Worm (Caenorhabditis elegans) whole organism, L3 larva: ENCODE measurements around the gene F54D8.10.
A peak's percentile ranks its signal among the peaks of the same experiment; 100 is the strongest.

Source experiments
- R02D3.7 ChIP-seq: fragments of 150-350 bp; optimal IDR thresholded peaks from 2 replicates; lab custom pipeline; 2014; ENCODE audit warnings: missing biosample characterization, missing genetic modification characterization
- ZK546.5 ChIP-seq: sonication (generic microtip); optimal IDR thresholded peaks from 2 replicates; lab custom pipeline; 2017; ENCODE audit warnings: missing biosample characterization, missing genetic modification characterization
- aly-2 ChIP-seq: fragments of 150-350 bp; optimal IDR thresholded peaks from 2 replicates; lab custom pipeline; 2014; ENCODE audit warnings: missing biosample characterization, missing genetic modification characterization
- ama-1 ChIP-seq: fragments of 150-350 bp; optimal IDR thresholded peaks from 2 replicates; lab custom pipeline; 2018
- ceh-16 ChIP-seq: sonication (generic microtip); optimal IDR thresholded peaks from 2 replicates; lab custom pipeline; 2017; ENCODE audit warnings: missing biosample characterization, missing genetic modification characterization
- ceh-28 ChIP-seq: fragments of 150-350 bp; optimal IDR thresholded peaks from 2 replicates; lab custom pipeline; 2014; ENCODE audit warnings: missing biosample characterization, missing genetic modification reagents, missing genetic modification characterization
- ceh-82 ChIP-seq: fragments of 150-350 bp; optimal IDR thresholded peaks from 2 replicates; lab custom pipeline; 2014; ENCODE audit warnings: missing biosample characterization, missing genetic modification characterization
- ceh-9 ChIP-seq: sonication (generic microtip); optimal IDR thresholded peaks from 2 replicates; lab custom pipeline; 2018; ENCODE audit warnings: missing biosample characterization, missing genetic modification characterization
- daf-12 ChIP-seq: fragments of 150-350 bp; optimal IDR thresholded peaks from 2 replicates; lab custom pipeline; 2014; ENCODE audit warnings: missing biosample characterization, missing genetic modification reagents, missing genetic modification characterization
- egl-27 ChIP-seq: sonication (generic microtip); optimal IDR thresholded peaks from 4 replicates; lab custom pipeline; 2017; ENCODE audit warnings: missing biosample characterization, missing genetic modification reagents, missing genetic modification characterization
- egl-5 ChIP-seq: fragments of 150-350 bp; optimal IDR thresholded peaks from 2 replicates; lab custom pipeline; 2017; ENCODE audit warnings: missing biosample characterization, missing genetic modification reagents, missing genetic modification characterization, inconsistent platforms
- elt-1 ChIP-seq: fragments of 150-350 bp; optimal IDR thresholded peaks from 2 replicates; lab custom pipeline; 2014; ENCODE audit warnings: missing biosample characterization, missing genetic modification characterization
- elt-2 ChIP-seq: sonication (generic microtip); optimal IDR thresholded peaks from 2 replicates; lab custom pipeline; 2016; ENCODE audit warnings: missing genetic modification reagents, mild to moderate bottlenecking, missing genetic modification characterization, missing compliant biosample characterization
- elt-3 ChIP-seq, 3 experiments: fragments of 150-350 bp in 1 of 3; sonication (generic microtip) in 2 of 3; optimal IDR thresholded peaks; 2 replicates in 2 of 3; 4 replicates in 1 of 3; lab custom pipeline; 2014 to 2017; ENCODE audit warnings: missing biosample characterization in 3 of 3, missing genetic modification characterization in 3 of 3
- eor-1 ChIP-seq, 2 experiments: fragments of 150-350 bp; optimal IDR thresholded peaks; 2 replicates each; lab custom pipeline; 2014 to 2018; ENCODE audit warnings: missing biosample characterization in 2 of 2, missing genetic modification characterization in 2 of 2
- fkh-10 ChIP-seq: sonication (generic microtip); optimal IDR thresholded peaks from 2 replicates; lab custom pipeline; 2017; ENCODE audit warnings: missing biosample characterization, missing genetic modification reagents, missing genetic modification characterization
- fkh-2 ChIP-seq: fragments of 150-350 bp; optimal IDR thresholded peaks from 2 replicates; lab custom pipeline; 2014; ENCODE audit warnings: missing biosample characterization, missing genetic modification reagents, missing genetic modification characterization
- fos-1 ChIP-seq: fragments of 150-350 bp; optimal IDR thresholded peaks from 2 replicates; lab custom pipeline; 2014; ENCODE audit warnings: missing biosample characterization, missing genetic modification characterization
- hmg-11 ChIP-seq: sonication (generic microtip); optimal IDR thresholded peaks from 2 replicates; lab custom pipeline; 2016; ENCODE audit warnings: missing genetic modification characterization, missing compliant biosample characterization
- jun-1 ChIP-seq: fragments of 150-350 bp; optimal IDR thresholded peaks from 2 replicates; lab custom pipeline; 2014; ENCODE audit warnings: missing biosample characterization, missing genetic modification reagents, missing genetic modification characterization
- lin-15B ChIP-seq: fragments of 150-350 bp; optimal IDR thresholded peaks from 2 replicates; lab custom pipeline; 2014; ENCODE audit warnings: missing biosample characterization, missing genetic modification characterization
- lin-39 ChIP-seq: fragments of 150-350 bp; optimal IDR thresholded peaks from 2 replicates; lab custom pipeline; 2018; ENCODE audit warnings: missing biosample characterization, missing genetic modification reagents, missing genetic modification characterization
- lsy-12 ChIP-seq: sonication (generic microtip); optimal IDR thresholded peaks from 2 replicates; lab custom pipeline; 2016; ENCODE audit warnings: mild to moderate bottlenecking, missing genetic modification characterization, missing compliant biosample characterization
- mdl-1 ChIP-seq: fragments of 150-350 bp; optimal IDR thresholded peaks from 2 replicates; lab custom pipeline; 2014; ENCODE audit warnings: missing biosample characterization, missing genetic modification characterization
- mml-1 ChIP-seq: fragments of 150-350 bp; sonication (generic microtip); optimal IDR thresholded peaks from 3 replicates; lab custom pipeline; 2014; ENCODE audit warnings: missing biosample characterization, missing genetic modification characterization
- nfya-1 ChIP-seq: sonication (generic microtip); optimal IDR thresholded peaks from 2 replicates; lab custom pipeline; 2017; ENCODE audit warnings: missing genetic modification characterization, mild to moderate bottlenecking, missing compliant biosample characterization, antibody characterized with exemption, moderate library complexity; ENCODE audit not compliant: insufficient read depth
- nhr-11 ChIP-seq: fragments of 150-350 bp; optimal IDR thresholded peaks from 2 replicates; lab custom pipeline; 2014; ENCODE audit warnings: missing biosample characterization, missing genetic modification characterization
- nhr-12 ChIP-seq: fragments of 150-350 bp; optimal IDR thresholded peaks from 2 replicates; lab custom pipeline; 2014; ENCODE audit warnings: missing biosample characterization, missing genetic modification characterization
- nhr-23 ChIP-seq: fragments of 150-350 bp; optimal IDR thresholded peaks from 2 replicates; lab custom pipeline; 2014; ENCODE audit warnings: missing biosample characterization, missing genetic modification reagents, missing genetic modification characterization
- nhr-237 ChIP-seq: fragments of 150-350 bp; optimal IDR thresholded peaks from 2 replicates; lab custom pipeline; 2014; ENCODE audit warnings: missing biosample characterization, missing genetic modification characterization
- nhr-25 ChIP-seq: sonication (generic microtip); optimal IDR thresholded peaks from 2 replicates; lab custom pipeline; 2017; ENCODE audit warnings: missing biosample characterization, missing genetic modification characterization
- nhr-28 ChIP-seq: fragments of 150-350 bp; optimal IDR thresholded peaks from 2 replicates; lab custom pipeline; 2014; ENCODE audit warnings: missing biosample characterization, missing genetic modification characterization
- nhr-43 ChIP-seq: sonication (generic microtip); optimal IDR thresholded peaks from 2 replicates; lab custom pipeline; 2016; ENCODE audit warnings: mild to moderate bottlenecking, missing genetic modification characterization, missing compliant biosample characterization; ENCODE audit not compliant: poor library complexity, severe bottlenecking
- nhr-67 ChIP-seq: fragments of 150-350 bp; optimal IDR thresholded peaks from 2 replicates; lab custom pipeline; 2014; ENCODE audit warnings: missing biosample characterization, missing genetic modification characterization
- nhr-76 ChIP-seq: fragments of 150-350 bp; sonication (generic microtip); optimal IDR thresholded peaks from 5 replicates; lab custom pipeline; 2014; ENCODE audit warnings: missing biosample characterization, missing genetic modification characterization
- nhr-77 ChIP-seq: fragments of 150-350 bp; optimal IDR thresholded peaks from 2 replicates; lab custom pipeline; 2014; ENCODE audit warnings: missing biosample characterization, missing genetic modification characterization
- pha-4 ChIP-seq: fragments of 150-350 bp; optimal IDR thresholded peaks from 2 replicates; lab custom pipeline; 2014; ENCODE audit warnings: missing biosample characterization, missing genetic modification reagents, missing genetic modification characterization
- pqm-1 ChIP-seq: fragments of 150-350 bp; optimal IDR thresholded peaks from 2 replicates; lab custom pipeline; 2017; ENCODE audit warnings: missing biosample characterization, missing genetic modification characterization, inconsistent platforms
- sea-2 ChIP-seq: fragments of 150-350 bp; sonication (generic microtip); optimal IDR thresholded peaks from 4 replicates; lab custom pipeline; 2014; ENCODE audit warnings: missing biosample characterization, missing genetic modification reagents, missing genetic modification characterization
- skn-1 ChIP-seq: fragments of 150-350 bp; optimal IDR thresholded peaks from 2 replicates; lab custom pipeline; 2014; ENCODE audit warnings: missing biosample characterization, missing genetic modification characterization
- snpc-4 ChIP-seq: fragments of 150-350 bp; optimal IDR thresholded peaks from 2 replicates; lab custom pipeline; 2014; ENCODE audit warnings: missing biosample characterization, missing genetic modification characterization
- tbx-2 ChIP-seq: sonication (generic microtip); optimal IDR thresholded peaks from 2 replicates; lab custom pipeline; 2016; ENCODE audit warnings: mild to moderate bottlenecking, missing genetic modification characterization, missing compliant biosample characterization
- unc-39 ChIP-seq: sonication (generic microtip); optimal IDR thresholded peaks from 4 replicates; lab custom pipeline; 2017; ENCODE audit warnings: missing biosample characterization, missing genetic modification characterization
- unc-62 ChIP-seq: fragments of 150-350 bp; sonication (generic microtip); optimal IDR thresholded peaks from 4 replicates; lab custom pipeline; 2014; ENCODE audit warnings: missing biosample characterization, missing genetic modification reagents, missing genetic modification characterization
- zag-1 ChIP-seq: fragments of 150-350 bp; optimal IDR thresholded peaks from 2 replicates; lab custom pipeline; 2014; ENCODE audit warnings: missing biosample characterization, missing genetic modification characterization
- ztf-11 ChIP-seq: fragments of 150-350 bp; optimal IDR thresholded peaks from 2 replicates; lab custom pipeline; 2014; ENCODE audit warnings: missing biosample characterization, missing genetic modification characterization
- ztf-4 ChIP-seq: fragments of 150-350 bp; optimal IDR thresholded peaks from 2 replicates; lab custom pipeline; 2014; ENCODE audit warnings: missing biosample characterization, missing genetic modification characterization

Gene F54D8.10

DNA sequence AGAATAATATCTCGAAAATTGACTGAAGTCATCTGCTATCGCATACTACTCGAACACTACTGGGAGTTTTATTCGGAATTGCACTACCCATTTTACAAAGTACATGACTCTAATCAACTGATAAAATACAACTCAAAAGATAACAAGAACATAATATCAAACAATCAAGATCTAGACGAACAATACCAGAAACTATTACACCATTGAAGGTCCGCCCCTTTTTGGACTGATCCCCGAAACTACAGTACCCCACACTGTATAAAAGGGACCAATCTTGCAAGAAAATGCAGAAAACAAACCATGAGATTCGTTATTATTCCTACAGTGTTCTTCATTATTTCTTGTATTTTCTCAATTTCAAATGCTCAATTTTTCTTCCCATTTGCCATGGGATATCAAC, at the start of gene F54D8.10:
F54D8.10 (plus strand) TSS at position 301 of the 400 bp plus-strand sequence.
- TF ChIP-seq egl-5 (tag; lab: Kevin White, UChicago) (no peak), ztf-4 (tag; lab: Kevin White, UChicago) (no peak), lsy-12 (tag; lab: Kevin White, UChicago) (no peak)

ce11 chrIII:5047175-5047574, 47.4 kb upstream of the F54D8.10 start, which contains the start of gene txbp-3:
Gene txbp-3 (minus strand): TSS chrIII:5047459.
- TF ChIP-seq unc-62 (no peak), nhr-237 (tag; lab: Kevin White, UChicago) (no peak), nhr-76 (no peak), fkh-2 (tag; lab: Kevin White, UChicago) (no peak), elt-3 (tag; optimal IDR thresholded peaks at IDR 0.05; lab: Kevin White, UChicago) (no peak), ceh-9 (tag; lab: Kevin White, UChicago) (no peak), snpc-4 (tag; lab: Kevin White, UChicago) (peak; percentile 80), fos-1 (tag; lab: Kevin White, UChicago) (no peak), lin-15B (tag; lab: Kevin White, UChicago) (peak; percentile 70), mdl-1 (tag; lab: Kevin White, UChicago) (no peak), tbx-2 (tag; lab: Kevin White, UChicago) (no peak), mml-1 (tag; lab: Kevin White, UChicago) (no peak), nhr-23 (peak; percentile 27), pqm-1 (tag; lab: Kevin White, UChicago) (peak; percentile 0), ama-1 (lab: Kevin White, UChicago) (no peak), lin-39 (tag; lab: Kevin White, UChicago) (peak; percentile 23), elt-2 (tag; lab: Kevin White, UChicago) (peak; percentile 74), aly-2 (tag; lab: Kevin White, UChicago) (no peak), sea-2 (GFP tag; lab: Kevin White, UChicago) (no peak), fkh-10 (GFP tag; lab: Kevin White, UChicago) (peak; percentile 17), ztf-4 (tag; lab: Kevin White, UChicago) (no peak), R02D3.7 (tag; lab: Kevin White, UChicago) (no peak), skn-1 (tag; lab: Kevin White, UChicago) (no peak), elt-1 (tag; lab: Kevin White, UChicago) (no peak), unc-39 (tag; lab: Kevin White, UChicago) (no peak), nhr-11 (no peak), nhr-43 (peak; percentile 9), eor-1 (tag; optimal IDR thresholded peaks at IDR 0.05; lab: Kevin White, UChicago) (no peak), nhr-67 (no peak), nhr-28 (tag; lab: Kevin White, UChicago) (no peak), zag-1 (tag; lab: Kevin White, UChicago) (no peak), egl-27 (tag; lab: Kevin White, UChicago) (no peak), jun-1 (tag; lab: Kevin White, UChicago) (peak; percentile 5), egl-5 (tag; lab: Kevin White, UChicago) (no peak), nhr-25 (tag; lab: Kevin White, UChicago) (peak; percentile 95), pha-4 (tag; lab: Kevin White, UChicago) (peak; percentile 32), nfya-1 (tag; lab: Kevin White, UChicago) (peak; percentile 20), ceh-28 (tag; lab: Kevin White, UChicago) (no peak), ceh-82 (tag; lab: Kevin White, UChicago) (no peak), hmg-11 (no peak), ceh-16 (tag; lab: Kevin White, UChicago) (no peak), lsy-12 (tag; lab: Kevin White, UChicago) (no peak), ztf-11 (tag; lab: Kevin White, UChicago) (no peak), daf-12 (tag; lab: Kevin White, UChicago) (no peak), ZK546.5 (tag; lab: Kevin White, UChicago) (no peak), nhr-12 (tag; lab: Kevin White, UChicago) (no peak), nhr-77 (tag; lab: Kevin White, UChicago) (no peak)
